Worm (Caenorhabditis elegans) whole organism, L4 larva: Measurements from ENCODE around the gene abf-6.

Experiments used
- F26F4.8 ChIP-seq: fragments of 200-800 bp; sonication (Bioruptor generic); conservative IDR thresholded peaks from 2 replicates; pipeline ENCODE4 v1.3.6; 2022; ENCODE audit warnings: missing genetic modification characterization, missing compliant biosample characterization
- F37D6.2 ChIP-seq: sonication (generic microtip); optimal IDR thresholded peaks from 2 replicates; lab custom pipeline; 2016; ENCODE audit warnings: mild to moderate bottlenecking, missing genetic modification characterization, missing compliant biosample characterization
- T26A8.4 ChIP-seq: fragments of 200-800 bp; sonication (Bioruptor generic); IDR thresholded peaks from 2 replicates; pipeline ENCODE4 v1.3.6; 2022; ENCODE audit warnings: missing genetic modification characterization, missing compliant biosample characterization
- Y105C5A.15 ChIP-seq: fragments of 200-800 bp; sonication (Bioruptor generic); IDR thresholded peaks from 2 replicates; pipeline ENCODE4 v1.3.6; 2022; ENCODE audit warnings: missing genetic modification characterization, missing compliant biosample characterization
- ZK337.2 ChIP-seq: fragments of 200-800 bp; sonication (Bioruptor generic); IDR thresholded peaks from 2 replicates; pipeline ENCODE4 v1.3.6; 2022; ENCODE audit warnings: missing genetic modification reagents, missing genetic modification characterization, missing compliant biosample characterization
- aha-1 ChIP-seq: fragments of 150-350 bp; peaks from one replicate; lab custom pipeline; 2014; ENCODE audit warnings: missing biosample characterization, missing genetic modification characterization
- aly-2 ChIP-seq: sonication (generic microtip); optimal IDR thresholded peaks from 2 replicates; lab custom pipeline; 2018; ENCODE audit warnings: missing biosample characterization, missing genetic modification characterization
- ceh-20 ChIP-seq: fragments of 200-800 bp; sonication (Bioruptor generic); IDR thresholded peaks from 2 replicates; pipeline ENCODE4 v1.3.6; 2022; ENCODE audit warnings: missing genetic modification reagents, missing genetic modification characterization, missing compliant biosample characterization
- ceh-28 ChIP-seq: fragments of 150-350 bp; optimal IDR thresholded peaks from 2 replicates; lab custom pipeline; 2014; ENCODE audit warnings: missing biosample characterization, missing genetic modification reagents, missing genetic modification characterization
- ceh-44 ChIP-seq: fragments of 200-800 bp; sonication (Bioruptor generic); IDR thresholded peaks from 2 replicates; pipeline ENCODE4 v1.3.6; 2022; ENCODE audit warnings: missing genetic modification reagents, missing genetic modification characterization, missing compliant biosample characterization
- ces-1 ChIP-seq: fragments of 150-350 bp; sonication (generic microtip); optimal IDR thresholded peaks from 4 replicates; lab custom pipeline; 2014; ENCODE audit warnings: missing biosample characterization, missing genetic modification reagents, missing genetic modification characterization
- daf-16 ChIP-seq, 3 experiments: sonication (generic microtip); optimal IDR thresholded peaks; 2 replicates each; lab custom pipeline; 2016 to 2017; ENCODE audit warnings: missing genetic modification characterization in 3 of 3, missing genetic modification reagents in 3 of 3, mild to moderate bottlenecking in 2 of 3, missing compliant biosample characterization in 2 of 3, missing biosample characterization in 1 of 3, moderate library complexity in 1 of 3
- dmd-6 ChIP-seq: fragments of 200-800 bp; sonication (Bioruptor generic); IDR thresholded peaks from 2 replicates; pipeline ENCODE4 v1.3.6; 2022; ENCODE audit warnings: missing genetic modification reagents, missing genetic modification characterization, missing compliant biosample characterization
- dmd-9 ChIP-seq: fragments of 200-800 bp; sonication (Bioruptor generic); IDR thresholded peaks from 2 replicates; pipeline ENCODE4 v1.3.6; 2022; ENCODE audit warnings: missing genetic modification reagents, missing genetic modification characterization, missing compliant biosample characterization
- dve-1 ChIP-seq: sonication (generic microtip); optimal IDR thresholded peaks from 2 replicates; lab custom pipeline; 2017; ENCODE audit warnings: antibody characterized with exemption, mild to moderate bottlenecking, missing genetic modification characterization, missing compliant biosample characterization; ENCODE audit not compliant: insufficient read depth
- egl-43 ChIP-seq: fragments of 200-800 bp; sonication (Bioruptor generic); IDR thresholded peaks from 2 replicates; pipeline ENCODE4 v1.3.6; 2022; ENCODE audit warnings: missing genetic modification reagents, missing genetic modification characterization, missing compliant biosample characterization
- gei-8 ChIP-seq: fragments of 200-800 bp; sonication (Bioruptor generic); optimal IDR thresholded peaks from 2 replicates; lab custom pipeline; 2018; ENCODE audit warnings: mild to moderate bottlenecking, missing genetic modification characterization, missing compliant biosample characterization
- hlh-11 ChIP-seq: fragments of 200-800 bp; sonication (Bioruptor generic); optimal IDR thresholded peaks from 2 replicates; lab custom pipeline; 2018; ENCODE audit warnings: mild to moderate bottlenecking, missing genetic modification characterization, missing compliant biosample characterization
- hlh-30 ChIP-seq: sonication (generic microtip); optimal IDR thresholded peaks from 2 replicates; lab custom pipeline; 2017; ENCODE audit warnings: antibody characterized with exemption, mild to moderate bottlenecking, missing genetic modification characterization, missing compliant biosample characterization; ENCODE audit not compliant: insufficient read depth
- lin-13 ChIP-seq: fragments of 150-350 bp; optimal IDR thresholded peaks from 2 replicates; lab custom pipeline; 2014; ENCODE audit warnings: missing biosample characterization, missing genetic modification reagents, missing genetic modification characterization
- lin-15B ChIP-seq: fragments of 150-350 bp; sonication (generic microtip); optimal IDR thresholded peaks from 3 replicates; lab custom pipeline; 2014; ENCODE audit warnings: missing biosample characterization, missing genetic modification characterization
- lin-29 ChIP-seq: fragments of 200-800 bp; sonication (Bioruptor generic); IDR thresholded peaks from 2 replicates; pipeline ENCODE4 v1.3.6; 2022; ENCODE audit warnings: missing genetic modification reagents, missing genetic modification characterization, missing compliant biosample characterization
- lin-38 ChIP-seq: fragments of 200-800 bp; sonication (Bioruptor generic); IDR thresholded peaks from 2 replicates; pipeline ENCODE4 v1.3.6; 2022; ENCODE audit warnings: missing genetic modification reagents, missing genetic modification characterization, missing compliant biosample characterization
- lin-39 ChIP-seq: fragments of 150-350 bp; optimal IDR thresholded peaks from 2 replicates; lab custom pipeline; 2014; ENCODE audit warnings: missing biosample characterization, missing genetic modification reagents, missing genetic modification characterization
- mdl-1 ChIP-seq, 2 experiments: fragments of 150-350 bp in 1 of 2; sonication (generic microtip) in 1 of 2; optimal IDR thresholded peaks; 2 replicates each; lab custom pipeline; 2014 to 2017; ENCODE audit warnings: missing biosample characterization in 2 of 2, missing genetic modification characterization in 2 of 2
- mes-2 ChIP-seq: sonication (generic microtip); optimal IDR thresholded peaks from 2 replicates; lab custom pipeline; 2016; ENCODE audit warnings: missing genotype, mild to moderate bottlenecking, missing genetic modification characterization, missing compliant biosample characterization; ENCODE audit not compliant: poor library complexity, severe bottlenecking
- nhr-10 ChIP-seq: fragments of 150-350 bp; optimal IDR thresholded peaks from 2 replicates; lab custom pipeline; 2014; ENCODE audit warnings: missing biosample characterization, missing genetic modification characterization
- nhr-102 ChIP-seq: sonication (generic microtip); optimal IDR thresholded peaks from 2 replicates; lab custom pipeline; 2016; ENCODE audit warnings: mild to moderate bottlenecking, missing genetic modification characterization, moderate library complexity, missing compliant biosample characterization
- nhr-11 ChIP-seq: fragments of 150-350 bp; optimal IDR thresholded peaks from 2 replicates; lab custom pipeline; 2014; ENCODE audit warnings: missing biosample characterization, missing genetic modification characterization
- nhr-111 ChIP-seq: fragments of 200-800 bp; sonication (Bioruptor generic); optimal IDR thresholded peaks from 2 replicates; lab custom pipeline; 2018; ENCODE audit warnings: mild to moderate bottlenecking, missing genetic modification characterization, missing compliant biosample characterization
- nhr-25 ChIP-seq: sonication (generic microtip); optimal IDR thresholded peaks from 2 replicates; lab custom pipeline; 2017; ENCODE audit warnings: missing genetic modification characterization, mild to moderate bottlenecking, missing compliant biosample characterization, antibody characterized with exemption, moderate library complexity, borderline replicate concordance; ENCODE audit not compliant: insufficient read depth
- nhr-28 ChIP-seq: fragments of 150-350 bp; optimal IDR thresholded peaks from 2 replicates; lab custom pipeline; 2014; ENCODE audit warnings: missing biosample characterization, missing genetic modification characterization
- nhr-42 ChIP-seq: fragments of 200-800 bp; sonication (Bioruptor generic); IDR thresholded peaks from 2 replicates; pipeline ENCODE4 v1.3.6; 2022; ENCODE audit warnings: missing genetic modification characterization, missing compliant biosample characterization
- nhr-6 ChIP-seq: fragments of 150-350 bp; optimal IDR thresholded peaks from 2 replicates; lab custom pipeline; 2014; ENCODE audit warnings: missing biosample characterization, missing genetic modification characterization
- nhr-77 ChIP-seq: fragments of 150-350 bp; optimal IDR thresholded peaks from 2 replicates; lab custom pipeline; 2014; ENCODE audit warnings: missing biosample characterization, missing genetic modification characterization
- php-3 ChIP-seq: fragments of 200-800 bp; sonication (Bioruptor generic); IDR thresholded peaks from 2 replicates; pipeline ENCODE4 v1.3.6; 2022; ENCODE audit warnings: missing genetic modification reagents, missing genetic modification characterization, missing compliant biosample characterization
- pqm-1 ChIP-seq: sonication (generic microtip); optimal IDR thresholded peaks from 2 replicates; lab custom pipeline; 2017; ENCODE audit warnings: missing biosample characterization, missing genetic modification characterization
- saeg-2 ChIP-seq: fragments of 200-800 bp; sonication (Bioruptor generic); IDR thresholded peaks from 2 replicates; pipeline ENCODE4 v1.3.6; 2022; ENCODE audit warnings: missing genetic modification reagents, missing genetic modification characterization, missing compliant biosample characterization
- tra-1 ChIP-seq: fragments of 200-800 bp; sonication (Bioruptor generic); IDR thresholded peaks from 2 replicates; pipeline ENCODE4 v1.3.6; 2022; ENCODE audit warnings: missing genetic modification reagents, missing genetic modification characterization, missing compliant biosample characterization
- unc-130 ChIP-seq: sonication (generic microtip); optimal IDR thresholded peaks from 2 replicates; lab custom pipeline; 2016; ENCODE audit warnings: missing genetic modification reagents, missing genetic modification characterization, missing compliant biosample characterization
- unc-39 ChIP-seq: sonication (generic microtip); optimal IDR thresholded peaks from 2 replicates; lab custom pipeline; 2017; ENCODE audit warnings: missing biosample characterization, missing genetic modification characterization
- unc-62 ChIP-seq, 3 experiments: fragments of 150-350 bp in 1 of 3; sonication (generic microtip); optimal IDR thresholded peaks in 2 of 3; peaks in 1 of 3; 1 replicate in 1 of 3; 2 replicates in 2 of 3; lab custom pipeline; 2014 to 2017; ENCODE audit warnings: missing biosample characterization in 3 of 3, missing genetic modification characterization in 3 of 3, missing genetic modification reagents in 3 of 3, missing genotype in 1 of 3
- zag-1 ChIP-seq: fragments of 150-350 bp; optimal IDR thresholded peaks from 2 replicates; lab custom pipeline; 2014; ENCODE audit warnings: missing biosample characterization, missing genetic modification characterization

Gene abf-6

ce11 chrX:12793075-12793474 is 843 bp upstream of the abf-6 start:
- TF ChIP-seq mes-2 (tag; lab: Kevin White, UChicago): no peak
- TF ChIP-seq ZK337.2 (GFP tag; lab: Robert Waterston, UW): no peak
- TF ChIP-seq T26A8.4 (GFP tag; lab: Robert Waterston, UW): no peak
- TF ChIP-seq hlh-11 (tag; lab: Kevin White, UChicago): peak; percentile 1
- TF ChIP-seq lin-15B (tag; lab: Kevin White, UChicago): no peak
- no peak for TF ChIP-seq lin-13 (GFP tag; lab: Kevin White, UChicago)
- TF ChIP-seq F37D6.2 (tag; lab: Kevin White, UChicago): no peak
- TF ChIP-seq nhr-111 (GFP tag; lab: Kevin White, UChicago): no peak
- no peak for TF ChIP-seq tra-1 (GFP tag; lab: Robert Waterston, UW)

- TF ChIP-seq unc-62 (GFP tag; optimal IDR thresholded peaks at IDR 0.05 in 1 of 2; lab: Kevin White, UChicago) (peak in 1 of 2 experiments; percentile 92), unc-62 (tag; optimal IDR thresholded peaks at IDR 0.05; lab: Kevin White, UChicago) (no peak), unc-39 (tag; lab: Kevin White, UChicago) (no peak), aha-1 (tag; lab: Kevin White, UChicago) (peak; percentile 66)
These were observed 5.9 kb downstream of the abf-6 start for ce11 chrX:12799831-12800230.

DNA sequence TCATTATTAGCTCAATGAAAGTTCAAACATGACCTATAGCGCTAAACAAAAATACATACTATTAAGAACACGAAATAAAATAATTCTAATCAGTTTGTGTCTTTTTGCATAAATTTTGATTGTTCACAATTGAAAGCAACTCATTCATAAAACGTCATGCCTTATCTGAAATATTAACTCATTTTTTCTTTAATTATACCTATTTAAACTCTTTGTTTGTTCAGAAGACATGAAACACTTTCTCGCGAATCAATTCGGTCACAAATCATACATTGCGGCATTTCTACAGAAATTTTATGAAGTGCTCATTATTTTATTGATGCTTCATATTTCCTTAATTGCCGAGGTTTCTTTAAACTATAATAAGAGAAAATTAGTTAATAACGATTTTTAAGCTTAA is 13.0 kb downstream of the abf-6 start:
- peak; percentile 87 for TF ChIP-seq php-3 (GFP tag; lab: Robert Waterston, UW)
- TF ChIP-seq hlh-11 (tag; lab: Kevin White, UChicago): peak; percentile 31
- TF ChIP-seq lin-15B (tag; lab: Kevin White, UChicago): no peak
- TF ChIP-seq daf-16 (GFP tag; optimal IDR thresholded peaks at IDR 0.05; lab: Kevin White, UChicago): no peak
- TF ChIP-seq daf-16 (tag; optimal IDR thresholded peaks at IDR 0.05; lab: Kevin White, UChicago): peak; percentile 75
- TF ChIP-seq aha-1 (tag; lab: Kevin White, UChicago): peak; percentile 6
- TF ChIP-seq pqm-1 (tag; lab: Kevin White, UChicago): peak; percentile 83
- TF ChIP-seq ceh-28: no peak
- TF ChIP-seq dve-1: peak; percentile 49
- TF ChIP-seq dmd-6: peak; percentile 50; the same call in 1 of the 2 replicates
- no peak for TF ChIP-seq F26F4.8 (GFP tag; lab: Robert Waterston, UW)
- peak; percentile 75 for TF ChIP-seq nhr-77 (tag; lab: Kevin White, UChicago)
- TF ChIP-seq nhr-28: peak; percentile 73

DNA sequence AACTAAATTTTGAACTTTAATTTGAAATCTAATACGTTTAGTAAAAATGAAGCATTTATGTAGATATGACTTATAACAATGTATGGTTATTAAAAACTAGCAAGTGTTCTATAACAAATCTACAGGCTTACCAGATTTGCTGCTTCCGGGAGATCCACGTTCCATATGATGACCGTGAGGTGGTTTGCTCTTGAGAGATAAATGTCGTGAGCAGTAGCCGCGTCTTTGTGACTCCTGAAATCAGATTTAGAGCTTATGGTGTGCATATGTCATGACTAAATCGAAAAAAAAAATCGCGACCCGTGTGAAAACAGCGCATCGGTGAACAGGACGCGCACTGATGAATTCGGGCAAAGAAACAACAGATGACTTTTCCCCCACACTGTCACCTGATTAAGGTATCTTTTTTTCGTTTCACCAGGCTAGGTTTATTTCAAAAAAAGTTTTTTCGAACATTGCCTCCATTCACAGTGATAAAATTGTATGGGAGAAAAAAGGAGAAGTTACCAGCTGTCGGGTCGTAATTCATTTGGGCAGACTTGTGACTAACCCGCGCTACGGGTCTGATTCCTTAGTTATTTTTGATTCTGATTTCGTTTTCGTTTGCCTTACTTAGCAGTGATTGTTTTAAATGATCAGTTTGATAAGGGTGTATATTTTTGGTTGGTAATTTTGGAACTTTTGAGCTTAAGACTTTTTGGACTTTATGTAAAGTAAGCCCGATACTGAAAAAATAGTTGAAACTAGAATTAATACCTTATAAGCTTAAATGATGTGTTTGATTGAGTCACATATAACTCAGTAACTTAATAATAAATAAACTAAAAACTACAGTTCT is 14.4 kb downstream of the abf-6 start, which contains the start of gene nhr-27:
nhr-27 (minus strand) TSS at position 234 of the 838 bp plus-strand sequence.
- TF ChIP-seq aly-2 (tag; lab: Kevin White, UChicago) (no peak), hlh-30 (tag; lab: Kevin White, UChicago) (peak; percentile 19), gei-8 (GFP tag; lab: Kevin White, UChicago) (no peak), nhr-42 (no peak), nhr-102 (tag; lab: Kevin White, UChicago) (no peak), ceh-44 (no peak), ces-1 (GFP tag; lab: Kevin White, UChicago) (no peak), mdl-1 (tag; optimal IDR thresholded peaks at IDR 0.05; lab: Kevin White, UChicago) (no peak), ceh-28 (no peak), lin-29 (GFP tag; lab: Robert Waterston, UW) (no peak), nhr-11 (no peak), nhr-10 (tag; lab: Kevin White, UChicago) (no peak), lin-38 (no peak), Y105C5A.15 (GFP tag; lab: Robert Waterston, UW) (no peak), ceh-20 (GFP tag; lab: Robert Waterston, UW) (no peak), egl-43 (GFP tag; lab: Robert Waterston, UW) (no peak), F37D6.2 (tag; lab: Kevin White, UChicago) (no peak), unc-130 (GFP tag; lab: Kevin White, UChicago) (no peak), nhr-6 (tag; lab: Kevin White, UChicago) (no peak), saeg-2 (no peak), nhr-25 (tag; lab: Kevin White, UChicago) (no peak), zag-1 (tag; lab: Kevin White, UChicago) (no peak), tra-1 (GFP tag; lab: Robert Waterston, UW) (no peak), lin-39 (tag; lab: Kevin White, UChicago) (no peak), dmd-9 (GFP tag; lab: Robert Waterston, UW) (no peak)
